Worm (Caenorhabditis elegans): Measurements from ENCODE around the gene F41H8.1.

F41H8.1 gene

ce11 chrV:875945-876344 is 42.5 kb downstream of the F41H8.1 start, which contains the start of gene T02B11.9:
Gene T02B11.9, plus strand, starts transcription at chrV:876245.
- TF ChIP-seq Y67H2A.10 (GFP tag; conservative IDR thresholded peaks at IDR 0.05) (no peak), akir-1 (GFP tag; optimal IDR thresholded peaks at IDR 0.05) (no peak), D2030.7 (GFP tag; IDR thresholded peaks at IDR 0.05) (no peak), ztf-28 (GFP tag; IDR thresholded peaks at IDR 0.05) (no peak), him-1 (tag; optimal IDR thresholded peaks at IDR 0.05) (no peak), die-1 (tag; optimal IDR thresholded peaks at IDR 0.05) (no peak), T26A5.8 (tag; optimal IDR thresholded peaks at IDR 0.05) (no peak), ccch-3 (GFP tag; optimal IDR thresholded peaks at IDR 0.05) (no peak), pbrm-1 (GFP tag; IDR thresholded peaks at IDR 0.05) (no peak), aptf-3 (GFP tag; IDR thresholded peaks at IDR 0.05) (no peak)

DNA sequence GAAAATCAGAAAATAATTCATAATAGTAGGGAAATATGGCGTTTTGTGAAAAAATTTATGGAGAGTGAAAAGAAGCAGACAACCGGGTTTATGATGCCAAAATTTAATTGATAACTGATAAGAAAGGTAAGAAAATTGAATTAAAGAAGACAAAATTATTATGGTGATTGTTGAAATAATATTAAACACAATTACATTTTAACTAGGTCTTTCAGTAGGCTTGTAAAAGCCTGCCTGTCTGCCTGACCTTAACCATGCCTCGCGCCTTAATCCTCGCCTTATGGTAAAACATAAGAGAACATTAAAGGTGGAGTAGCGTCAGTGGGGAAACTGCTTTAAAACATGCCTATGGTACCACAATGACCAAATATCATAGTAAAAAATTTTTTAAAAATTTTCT is 45.1 kb downstream of the F41H8.1 start, which contains the start of gene T02B11.8:
T02B11.8 (minus strand) TSS at position 101 of the 400 bp plus-strand sequence.
- TF ChIP-seq die-1 (tag; optimal IDR thresholded peaks at IDR 0.05), result no peak
- no peak for TF ChIP-seq C17E4.6 (GFP tag; IDR thresholded peaks at IDR 0.05)
- TF ChIP-seq hlh-26 (GFP tag; conservative IDR thresholded peaks at IDR 0.05), result no peak
- TF ChIP-seq dpff-1 (tag; optimal IDR thresholded peaks at IDR 0.05), result no peak
- TF ChIP-seq mcd-1 (GFP tag; IDR thresholded peaks at IDR 0.05), result no peak
- no peak for TF ChIP-seq ztf-3 (GFP tag; optimal IDR thresholded peaks at IDR 0.05)
- no peak for TF ChIP-seq ztf-18 (tag; optimal IDR thresholded peaks at IDR 0.05)
- no peak for TF ChIP-seq egrh-3 (GFP tag; IDR thresholded peaks at IDR 0.05)
- TF ChIP-seq nhr-120 (GFP tag; IDR thresholded peaks at IDR 0.05), result no peak
- no peak for TF ChIP-seq ceh-91 (GFP tag; IDR thresholded peaks at IDR 0.05)
- no peak for TF ChIP-seq rpc-1 (optimal IDR thresholded peaks at IDR 0.05)
- no peak for TF ChIP-seq rpc-1 (tag; optimal IDR thresholded peaks at IDR 0.05)
- no peak for TF ChIP-seq lag-1 (GFP tag; IDR thresholded peaks at IDR 0.05)
- no peak for TF ChIP-seq snpc-1.1 (tag; optimal IDR thresholded peaks at IDR 0.05; ENCODE audit: insufficient read depth)
- TF ChIP-seq somi-1 (GFP tag; optimal IDR thresholded peaks at IDR 0.05), result no peak
- no peak for TF ChIP-seq Y53F4B.3 (GFP tag; IDR thresholded peaks at IDR 0.05)
- no peak for TF ChIP-seq F37B4.10 (GFP tag; IDR thresholded peaks at IDR 0.05)
- no peak for TF ChIP-seq T26A5.8 (tag; optimal IDR thresholded peaks at IDR 0.05)
- no peak for TF ChIP-seq hlh-12 (tag; optimal IDR thresholded peaks at IDR 0.05)
- TF ChIP-seq bed-1 (GFP tag; IDR thresholded peaks at IDR 0.05), result no peak

DNA sequence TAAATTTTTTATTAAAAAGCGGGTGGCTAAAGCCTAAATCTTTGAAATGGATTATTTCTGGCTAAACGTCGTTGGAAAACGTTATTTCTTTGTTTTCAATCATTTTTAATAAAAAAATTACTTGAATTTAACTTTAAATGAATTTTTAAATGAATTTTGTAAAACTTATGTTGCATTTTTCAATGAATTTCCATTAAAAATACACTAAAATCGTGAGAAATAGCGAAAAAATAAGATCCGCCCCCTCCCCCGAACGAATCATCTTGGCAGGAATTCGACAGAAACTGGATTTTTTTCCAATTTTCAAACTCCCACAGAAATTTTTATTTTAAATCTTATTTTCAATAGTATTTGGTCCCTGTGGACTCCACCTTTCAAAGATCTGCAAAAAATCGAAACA is 45.7 kb downstream of the F41H8.1 start, which contains the start of gene srg-53:
srg-53 (plus strand) TSS at position 301 of the 400 bp plus-strand sequence.
- TF ChIP-seq mcd-1 (GFP tag; IDR thresholded peaks at IDR 0.05) (no peak), mes-4 (tag; optimal IDR thresholded peaks at IDR 0.05) (no peak), K11D2.4 (GFP tag; IDR thresholded peaks at IDR 0.05) (no peak), B0019.2 (GFP tag; conservative IDR thresholded peaks at IDR 0.05) (no peak), lsy-27 (tag; optimal IDR thresholded peaks at IDR 0.05; ENCODE audit: borderline replicate concordance, insufficient read depth) (no peak), bed-1 (GFP tag; IDR thresholded peaks at IDR 0.05) (no peak), snpc-3.4 (tag; optimal IDR thresholded peaks at IDR 0.05) (no peak), tbx-9 (tag; optimal IDR thresholded peaks at IDR 0.05; ENCODE audit: borderline replicate concordance) (no peak), Y95B8A.8 (GFP tag; IDR thresholded peaks at IDR 0.05) (no peak), tlf-1 (GFP tag; optimal IDR thresholded peaks at IDR 0.05) (no peak), T26A5.8 (tag; optimal IDR thresholded peaks at IDR 0.05) (no peak), ceh-91 (GFP tag; IDR thresholded peaks at IDR 0.05) (no peak), snpc-1.1 (tag; optimal IDR thresholded peaks at IDR 0.05; ENCODE audit: insufficient read depth) (no peak), ets-4 (GFP tag; optimal IDR thresholded peaks at IDR 0.05) (no peak)
